Fruit fly (Drosophila melanogaster) Kc167 (cell line): ENCODE measurements around the gene Rtel1.

Source experiments
- Myc ChIP-seq: fragments of >200 bp; optimal IDR thresholded peaks from 2 replicates; lab custom pipeline; 2017; ENCODE audit warnings: missing external identifiers
- Sin3A ChIP-seq: fragments of >200 bp; optimal IDR thresholded peaks from 2 replicates; lab custom pipeline; 2018; ENCODE audit warnings: missing external identifiers
- h ChIP-seq: fragments of >200 bp; optimal IDR thresholded peaks from 3 replicates; lab custom pipeline; 2018; ENCODE audit warnings: missing external identifiers
- insv ChIP-seq: fragments of >200 bp; optimal IDR thresholded peaks from 3 replicates; lab custom pipeline; 2018; ENCODE audit warnings: missing external identifiers
- psq ChIP-seq: fragments of >200 bp; optimal IDR thresholded peaks from 2 replicates; lab custom pipeline; 2017; ENCODE audit warnings: missing external identifiers
- ttk ChIP-seq: sonication (Bioruptor generic); optimal IDR thresholded peaks from 2 replicates; lab custom pipeline; 2017; ENCODE audit warnings: missing external identifiers

DNA sequence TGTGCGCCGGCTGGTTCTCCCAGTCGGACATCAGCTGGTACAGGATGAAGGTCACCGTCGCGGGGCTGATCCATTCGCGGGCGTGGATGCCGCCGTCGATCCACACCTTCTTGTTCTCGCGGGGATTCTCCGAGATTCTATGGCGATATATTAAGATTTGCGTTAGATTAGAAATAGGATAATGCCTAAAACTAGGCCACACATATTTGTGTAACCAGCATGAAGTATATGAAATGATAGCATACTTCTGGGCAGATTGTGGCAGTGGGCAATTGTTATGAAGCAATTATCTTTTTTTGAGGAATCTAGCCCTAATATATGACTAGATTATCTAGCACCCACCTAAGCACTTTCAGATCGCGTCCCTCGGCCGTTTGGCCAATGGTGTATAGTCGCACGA, 19.2 kb downstream of the Rtel1 start:
- TF ChIP-seq insv (lab: Kevin White, UChicago) (no peak), Sin3A (no peak), h (lab: Kevin White, UChicago) (no peak), psq (lab: Kevin White, UChicago) (no peak), ttk (lab: Kevin White, UChicago) (no peak), Myc (no peak)
